Worm (Caenorhabditis elegans) whole organism, L4 larva: ENCODE measurements around the gene F42H10.3.

Experiments
- F10B5.3 ChIP-seq: sonication (generic microtip); optimal IDR thresholded peaks from 2 replicates; lab custom pipeline; 2016; ENCODE audit warnings: mild to moderate bottlenecking, missing genetic modification characterization, missing compliant biosample characterization
- F26F4.8 ChIP-seq: fragments of 200-800 bp; sonication (Bioruptor generic); conservative IDR thresholded peaks from 2 replicates; pipeline ENCODE4 v1.3.6; 2022; ENCODE audit warnings: missing genetic modification characterization, missing compliant biosample characterization
- F44E2.7 ChIP-seq: fragments of 200-800 bp; sonication (Bioruptor generic); IDR thresholded peaks from 2 replicates; pipeline ENCODE4 v2.1.2; 2022; ENCODE audit warnings: missing genetic modification characterization, missing compliant biosample characterization
- R02D3.7 ChIP-seq: fragments of 150-350 bp; sonication (generic microtip); optimal IDR thresholded peaks from 3 replicates; lab custom pipeline; 2014; ENCODE audit warnings: missing biosample characterization, missing genetic modification characterization
- Y105C5A.15 ChIP-seq: fragments of 200-800 bp; sonication (Bioruptor generic); IDR thresholded peaks from 2 replicates; pipeline ENCODE4 v1.3.6; 2022; ENCODE audit warnings: missing genetic modification characterization, missing compliant biosample characterization
- Y75B8A.6 ChIP-seq: fragments of 200-800 bp; sonication (Bioruptor generic); IDR thresholded peaks from 2 replicates; pipeline ENCODE4 v1.3.6; 2022; ENCODE audit warnings: missing genetic modification reagents, missing genetic modification characterization, missing compliant biosample characterization
- ZK546.5 ChIP-seq, 2 experiments: sonication (generic microtip); optimal IDR thresholded peaks; 2 replicates each; lab custom pipeline; 2017; ENCODE audit warnings: missing biosample characterization in 2 of 2, missing genetic modification characterization in 2 of 2
- aha-1 ChIP-seq: fragments of 150-350 bp; peaks from one replicate; lab custom pipeline; 2014; ENCODE audit warnings: missing biosample characterization, missing genetic modification characterization
- ceh-20 ChIP-seq: fragments of 200-800 bp; sonication (Bioruptor generic); IDR thresholded peaks from 2 replicates; pipeline ENCODE4 v1.3.6; 2022; ENCODE audit warnings: missing genetic modification reagents, missing genetic modification characterization, missing compliant biosample characterization
- ceh-28 ChIP-seq: fragments of 150-350 bp; optimal IDR thresholded peaks from 2 replicates; lab custom pipeline; 2014; ENCODE audit warnings: missing biosample characterization, missing genetic modification reagents, missing genetic modification characterization
- ceh-44 ChIP-seq: fragments of 200-800 bp; sonication (Bioruptor generic); IDR thresholded peaks from 2 replicates; pipeline ENCODE4 v1.3.6; 2022; ENCODE audit warnings: missing genetic modification reagents, missing genetic modification characterization, missing compliant biosample characterization
- ceh-62 ChIP-seq: sonication (generic microtip); optimal IDR thresholded peaks from 2 replicates; lab custom pipeline; 2017; ENCODE audit warnings: missing biosample characterization, missing genetic modification characterization
- ceh-82 ChIP-seq: sonication (generic microtip); optimal IDR thresholded peaks from 2 replicates; lab custom pipeline; 2017; ENCODE audit warnings: missing biosample characterization, missing genetic modification characterization
- ctbp-1 ChIP-seq: fragments of 200-800 bp; sonication (Bioruptor generic); IDR thresholded peaks from 2 replicates; pipeline ENCODE4 v1.3.6; 2022; ENCODE audit warnings: missing genetic modification reagents, missing genetic modification characterization, missing compliant biosample characterization
- daf-12 ChIP-seq: fragments of 150-350 bp; optimal IDR thresholded peaks from 2 replicates; lab custom pipeline; 2014; ENCODE audit warnings: missing biosample characterization, missing genetic modification reagents, missing genetic modification characterization
- daf-16 ChIP-seq, 3 experiments: sonication (generic microtip); optimal IDR thresholded peaks; 2 replicates each; lab custom pipeline; 2016 to 2017; ENCODE audit warnings: missing genetic modification characterization in 3 of 3, missing genetic modification reagents in 3 of 3, mild to moderate bottlenecking in 2 of 3, missing compliant biosample characterization in 2 of 3, missing biosample characterization in 1 of 3, moderate library complexity in 1 of 3
- daf-19 ChIP-seq: fragments of 200-800 bp; sonication (Bioruptor generic); conservative IDR thresholded peaks from 2 replicates; pipeline ENCODE4 v1.3.6; 2022; ENCODE audit warnings: missing genetic modification characterization, missing compliant biosample characterization
- daf-8 ChIP-seq: fragments of 200-800 bp; sonication (Bioruptor generic); IDR thresholded peaks from 2 replicates; pipeline ENCODE4 v1.3.6; 2022; ENCODE audit warnings: missing genetic modification characterization, missing compliant biosample characterization
- dmd-6 ChIP-seq: fragments of 200-800 bp; sonication (Bioruptor generic); IDR thresholded peaks from 2 replicates; pipeline ENCODE4 v1.3.6; 2022; ENCODE audit warnings: missing genetic modification reagents, missing genetic modification characterization, missing compliant biosample characterization
- dpl-1 ChIP-seq: fragments of 150-350 bp; optimal IDR thresholded peaks from 2 replicates; lab custom pipeline; 2014; ENCODE audit warnings: missing biosample characterization, missing genetic modification reagents, missing genetic modification characterization
- dve-1 ChIP-seq: sonication (generic microtip); optimal IDR thresholded peaks from 2 replicates; lab custom pipeline; 2017; ENCODE audit warnings: antibody characterized with exemption, mild to moderate bottlenecking, missing genetic modification characterization, missing compliant biosample characterization; ENCODE audit not compliant: insufficient read depth
- egl-27 ChIP-seq: sonication (generic microtip); optimal IDR thresholded peaks from 3 replicates; lab custom pipeline; 2017; ENCODE audit warnings: missing biosample characterization, missing genetic modification reagents, missing genetic modification characterization
- fos-1 ChIP-seq: fragments of 150-350 bp; optimal IDR thresholded peaks from 2 replicates; lab custom pipeline; 2014; ENCODE audit warnings: missing biosample characterization, missing genetic modification characterization
- hif-1 ChIP-seq, 2 experiments: sonication (generic microtip); optimal IDR thresholded peaks; 2 replicates each; lab custom pipeline; 2016 to 2017; ENCODE audit warnings: missing compliant biosample characterization in 2 of 2, missing genetic modification characterization in 2 of 2, missing genetic modification reagents in 2 of 2, missing genotype in 2 of 2, mild to moderate bottlenecking in 1 of 2
- hmg-1.1 ChIP-seq: fragments of 200-800 bp; sonication (Bioruptor generic); IDR thresholded peaks from 2 replicates; pipeline ENCODE4 v1.3.6; 2022; ENCODE audit warnings: missing genetic modification reagents, missing genetic modification characterization, missing compliant biosample characterization
- lin-1 ChIP-seq: fragments of 200-800 bp; sonication (Bioruptor generic); IDR thresholded peaks from 2 replicates; pipeline ENCODE4 v1.3.6; 2022; ENCODE audit warnings: missing genetic modification reagents, missing genetic modification characterization, missing compliant biosample characterization
- lin-13 ChIP-seq: fragments of 150-350 bp; optimal IDR thresholded peaks from 2 replicates; lab custom pipeline; 2014; ENCODE audit warnings: missing biosample characterization, missing genetic modification reagents, missing genetic modification characterization
- lin-15B ChIP-seq: fragments of 150-350 bp; sonication (generic microtip); optimal IDR thresholded peaks from 3 replicates; lab custom pipeline; 2014; ENCODE audit warnings: missing biosample characterization, missing genetic modification characterization
- lir-3 ChIP-seq: sonication (generic microtip); optimal IDR thresholded peaks from 2 replicates; lab custom pipeline; 2016; ENCODE audit warnings: mild to moderate bottlenecking, missing genetic modification characterization, missing compliant biosample characterization
- madf-9 ChIP-seq: fragments of 200-800 bp; sonication (Bioruptor generic); conservative IDR thresholded peaks from 2 replicates; pipeline ENCODE4 v1.3.6; 2022; ENCODE audit warnings: missing genetic modification reagents, missing genetic modification characterization, missing compliant biosample characterization
- mep-1 ChIP-seq: fragments of 150-350 bp; sonication (generic microtip); optimal IDR thresholded peaks from 3 replicates; lab custom pipeline; 2014; ENCODE audit warnings: missing biosample characterization, missing genetic modification characterization
- mes-2 ChIP-seq: sonication (generic microtip); optimal IDR thresholded peaks from 2 replicates; lab custom pipeline; 2016; ENCODE audit warnings: missing genotype, mild to moderate bottlenecking, missing genetic modification characterization, missing compliant biosample characterization; ENCODE audit not compliant: poor library complexity, severe bottlenecking
- nhr-10 ChIP-seq: fragments of 150-350 bp; optimal IDR thresholded peaks from 2 replicates; lab custom pipeline; 2014; ENCODE audit warnings: missing biosample characterization, missing genetic modification characterization
- nhr-102 ChIP-seq: sonication (generic microtip); optimal IDR thresholded peaks from 2 replicates; lab custom pipeline; 2016; ENCODE audit warnings: mild to moderate bottlenecking, missing genetic modification characterization, moderate library complexity, missing compliant biosample characterization
- nhr-11 ChIP-seq: fragments of 150-350 bp; optimal IDR thresholded peaks from 2 replicates; lab custom pipeline; 2014; ENCODE audit warnings: missing biosample characterization, missing genetic modification characterization
- nhr-111 ChIP-seq: fragments of 200-800 bp; sonication (Bioruptor generic); optimal IDR thresholded peaks from 2 replicates; lab custom pipeline; 2018; ENCODE audit warnings: mild to moderate bottlenecking, missing genetic modification characterization, missing compliant biosample characterization
- nhr-28 ChIP-seq: fragments of 150-350 bp; optimal IDR thresholded peaks from 2 replicates; lab custom pipeline; 2014; ENCODE audit warnings: missing biosample characterization, missing genetic modification characterization
- nhr-6 ChIP-seq: fragments of 150-350 bp; optimal IDR thresholded peaks from 2 replicates; lab custom pipeline; 2014; ENCODE audit warnings: missing biosample characterization, missing genetic modification characterization
- pha-4 ChIP-seq, 2 experiments: fragments of 150-350 bp in 1 of 2; fragments of 200-800 bp in 1 of 2; sonication (Bioruptor generic) in 1 of 2; IDR thresholded peaks in 1 of 2; optimal IDR thresholded peaks in 1 of 2; 2 replicates each; pipeline versions ENCODE4 v1.3.6 to Lab custom; 2014 to 2022; ENCODE audit warnings: missing genetic modification characterization in 2 of 2, missing genetic modification reagents in 2 of 2, missing biosample characterization in 1 of 2, missing compliant biosample characterization in 1 of 2
- php-3 ChIP-seq: fragments of 200-800 bp; sonication (Bioruptor generic); IDR thresholded peaks from 2 replicates; pipeline ENCODE4 v1.3.6; 2022; ENCODE audit warnings: missing genetic modification reagents, missing genetic modification characterization, missing compliant biosample characterization
- rbr-2 ChIP-seq: sonication (generic microtip); optimal IDR thresholded peaks from 2 replicates; lab custom pipeline; 2016; ENCODE audit warnings: missing genotype, missing genetic modification characterization, missing compliant biosample characterization
- saeg-2 ChIP-seq: fragments of 200-800 bp; sonication (Bioruptor generic); IDR thresholded peaks from 2 replicates; pipeline ENCODE4 v1.3.6; 2022; ENCODE audit warnings: missing genetic modification reagents, missing genetic modification characterization, missing compliant biosample characterization
- set-16 ChIP-seq: fragments of 200-800 bp; sonication (Bioruptor generic); IDR thresholded peaks from 2 replicates; pipeline ENCODE4 v1.3.6; 2022; ENCODE audit warnings: missing genetic modification reagents, missing genetic modification characterization, missing compliant biosample characterization
- snpc-1.2 ChIP-seq: fragments of 200-800 bp; sonication (Bioruptor generic); IDR thresholded peaks from 2 replicates; pipeline ENCODE4 v1.3.6; 2022; ENCODE audit warnings: missing genetic modification reagents, missing genetic modification characterization, missing compliant biosample characterization
- unc-130 ChIP-seq: sonication (generic microtip); optimal IDR thresholded peaks from 2 replicates; lab custom pipeline; 2016; ENCODE audit warnings: missing genetic modification reagents, missing genetic modification characterization, missing compliant biosample characterization
- zfp-3 ChIP-seq: fragments of 200-800 bp; sonication (Bioruptor generic); conservative IDR thresholded peaks from 2 replicates; pipeline ENCODE4 v1.3.6; 2022; ENCODE audit warnings: missing genetic modification reagents, missing genetic modification characterization, missing compliant biosample characterization
- ztf-7 ChIP-seq: fragments of 150-350 bp; optimal IDR thresholded peaks from 2 replicates; lab custom pipeline; 2014; ENCODE audit warnings: missing biosample characterization, missing genetic modification characterization

Gene F42H10.3

DNA sequence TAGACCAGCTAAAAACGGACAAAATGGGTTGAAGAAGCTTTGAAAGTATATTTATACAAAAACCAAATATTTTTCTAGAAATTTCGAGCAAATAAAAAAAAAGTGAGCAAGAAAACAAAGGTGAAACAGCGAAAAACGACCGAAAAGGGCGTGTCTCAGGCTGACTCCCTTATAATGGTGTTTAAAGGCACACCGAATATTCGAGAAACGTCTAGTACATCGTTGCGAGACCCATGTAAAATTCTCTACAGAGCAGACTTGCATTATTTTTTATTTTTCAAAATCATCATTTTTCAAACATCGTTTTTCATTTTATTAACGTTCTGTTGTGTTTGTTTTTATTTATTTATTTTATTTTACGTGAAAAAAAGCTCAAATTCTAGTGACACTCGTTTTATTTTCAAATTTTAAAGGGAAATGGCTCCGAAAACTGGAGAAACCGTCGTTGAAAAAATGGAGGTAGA is 37.0 kb upstream of the F42H10.3 start, which contains the start of gene rpn-3 (continued):
- TF ChIP-seq ceh-82 (tag; lab: Kevin White, UChicago) (no peak), egl-27 (tag; lab: Kevin White, UChicago) (no peak), nhr-28 (tag; lab: Kevin White, UChicago) (peak; percentile 96), nhr-10 (tag; lab: Kevin White, UChicago) (peak; percentile 53), ZK546.5 (tag; optimal IDR thresholded peaks at IDR 0.05; lab: Kevin White, UChicago) (no peak), hif-1 (tag; optimal IDR thresholded peaks at IDR 0.05; lab: Kevin White, UChicago) (peak; percentile 74 to 81), aha-1 (peak; percentile 96), rbr-2 (peak; percentile 95), ztf-7 (tag; lab: Kevin White, UChicago) (peak; percentile 91), zfp-3 (GFP tag; lab: Robert Waterston, UW) (peak; percentile 95)

DNA sequence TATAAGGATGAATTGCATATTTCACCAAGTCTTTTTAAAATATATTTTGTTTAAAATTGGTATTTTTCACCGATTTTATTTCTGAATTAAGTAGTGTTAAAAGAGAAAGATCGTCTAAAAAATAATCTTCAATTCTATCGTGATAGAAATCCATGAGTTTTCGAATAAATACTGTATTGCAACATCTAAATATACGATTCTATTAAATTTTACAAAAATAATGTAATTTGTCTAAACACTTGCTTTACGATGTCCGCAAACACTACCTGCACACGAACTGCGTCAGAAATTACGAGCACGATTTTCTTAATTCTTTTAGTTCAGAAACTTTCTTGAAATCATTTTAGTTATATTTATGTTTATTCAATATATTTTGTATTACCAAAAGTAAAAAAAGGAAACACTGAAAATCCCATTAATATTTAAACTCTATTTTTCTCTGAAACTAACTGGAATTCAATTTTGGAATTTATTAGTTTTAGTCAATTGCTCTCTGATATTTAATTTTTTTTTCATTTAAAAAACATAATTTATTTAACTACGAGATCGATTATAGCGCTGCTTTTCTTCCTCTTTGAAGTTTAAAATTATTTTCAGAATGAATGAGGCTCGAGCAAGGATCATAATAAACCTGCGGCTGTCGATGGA is 34.7 kb upstream of the F42H10.3 start, which contains the start of gene mrpl-32:
Gene mrpl-32, plus strand, starts transcription at position 598 of the 648 bp plus-strand sequence.
- TF ChIP-seq ctbp-1 (GFP tag; lab: Robert Waterston, UW) (no peak), dpl-1 (GFP tag; lab: Kevin White, UChicago) (peak; percentile 9), F10B5.3 (no peak), Y105C5A.15 (GFP tag; lab: Robert Waterston, UW) (no peak), nhr-111 (GFP tag; lab: Kevin White, UChicago) (peak; percentile 2), egl-27 (tag; lab: Kevin White, UChicago) (no peak), fos-1 (tag; lab: Kevin White, UChicago) (no peak), dve-1 (tag; lab: Kevin White, UChicago) (peak; percentile 66), lin-15B (tag; lab: Kevin White, UChicago) (no peak), ceh-62 (tag; lab: Kevin White, UChicago) (no peak), lin-13 (GFP tag; lab: Kevin White, UChicago) (no peak), ceh-20 (GFP tag; lab: Robert Waterston, UW) (no peak), snpc-1.2 (GFP tag; lab: Robert Waterston, UW) (peak; percentile 28; the same call in 1 of the 2 replicates), nhr-6 (tag; lab: Kevin White, UChicago) (peak; percentile 15), pha-4 (GFP tag; IDR thresholded peaks at IDR 0.05; lab: Robert Waterston, UW) (peak; percentile 30; the same call in 1 of the 2 replicates), pha-4 (tag; optimal IDR thresholded peaks at IDR 0.05; lab: Kevin White, UChicago) (peak; percentile 26), unc-130 (GFP tag; lab: Kevin White, UChicago) (no peak), set-16 (GFP tag; lab: Robert Waterston, UW) (no peak), nhr-102 (peak; percentile 35), php-3 (GFP tag; lab: Robert Waterston, UW) (peak; percentile 33; the same call in 1 of the 2 replicates), daf-19 (GFP tag; lab: Robert Waterston, UW) (no peak), madf-9 (no peak), Y75B8A.6 (GFP tag; lab: Robert Waterston, UW) (0 out of 2 replicates have a peak, but pooled peaks have one; percentile 15), lir-3 (tag; lab: Kevin White, UChicago) (peak; percentile 40), lin-1 (GFP tag; lab: Robert Waterston, UW) (peak; percentile 71; the same call in 1 of the 2 replicates), dmd-6 (GFP tag; lab: Robert Waterston, UW) (no peak), ceh-28 (tag; lab: Kevin White, UChicago) (no peak), daf-12 (tag; lab: Kevin White, UChicago) (no peak), mep-1 (peak; percentile 63), F26F4.8 (GFP tag; lab: Robert Waterston, UW) (no peak), daf-8 (no peak), ceh-44 (GFP tag; lab: Robert Waterston, UW) (no peak), hmg-1.1 (GFP tag; lab: Robert Waterston, UW) (no peak), zfp-3 (GFP tag; lab: Robert Waterston, UW) (0 out of 2 replicates have a peak, but pooled peaks have one; percentile 23), saeg-2 (GFP tag; lab: Robert Waterston, UW) (no peak), daf-16 (GFP tag; optimal IDR thresholded peaks at IDR 0.05; lab: Kevin White, UChicago) (peak; percentile 10 to 41), daf-16 (tag; optimal IDR thresholded peaks at IDR 0.05; lab: Kevin White, UChicago) (peak; percentile 11), R02D3.7 (tag; lab: Kevin White, UChicago) (no peak), mes-2 (tag; lab: Kevin White, UChicago) (peak; percentile 50), F44E2.7 (GFP tag; lab: Robert Waterston, UW) (no peak), nhr-11 (tag; lab: Kevin White, UChicago) (no peak)
